Worm (Caenorhabditis elegans) whole organism, L2 larva: ENCODE data around the gene C17E7.9.

Experiments used
- Y55F3AM.14 ChIP-seq: fragments of 200-800 bp; sonication (Bioruptor generic); optimal IDR thresholded peaks from 2 replicates; lab custom pipeline; 2018; ENCODE audit warnings: mild to moderate bottlenecking, missing genetic modification characterization, missing compliant biosample characterization
- aly-2 ChIP-seq: fragments of 150-350 bp; optimal IDR thresholded peaks from 2 replicates; lab custom pipeline; 2014; ENCODE audit warnings: missing biosample characterization, missing genetic modification characterization
- ama-1 ChIP-seq: fragments of 150-350 bp; optimal IDR thresholded peaks from 2 replicates; lab custom pipeline; 2018; ENCODE audit warnings: inconsistent platforms
- crh-2 ChIP-seq: sonication (generic microtip); optimal IDR thresholded peaks from 2 replicates; lab custom pipeline; 2017; ENCODE audit warnings: missing biosample characterization, missing genetic modification characterization
- elt-1 ChIP-seq: fragments of 150-350 bp; optimal IDR thresholded peaks from 2 replicates; lab custom pipeline; 2014; ENCODE audit warnings: missing biosample characterization, missing genetic modification characterization
- fos-1 ChIP-seq: fragments of 150-350 bp; optimal IDR thresholded peaks from 2 replicates; lab custom pipeline; 2014; ENCODE audit warnings: missing biosample characterization, missing genetic modification characterization
- lin-39 ChIP-seq: fragments of 150-350 bp; optimal IDR thresholded peaks from 2 replicates; lab custom pipeline; 2014; ENCODE audit warnings: missing biosample characterization, missing genetic modification reagents, missing genetic modification characterization
- nhr-10 ChIP-seq: sonication (generic microtip); optimal IDR thresholded peaks from 2 replicates; lab custom pipeline; 2017; ENCODE audit warnings: missing biosample characterization, missing genetic modification characterization
- nhr-11 ChIP-seq: fragments of 150-350 bp; optimal IDR thresholded peaks from 2 replicates; lab custom pipeline; 2014; ENCODE audit warnings: missing biosample characterization, missing genetic modification characterization
- nhr-25 ChIP-seq: fragments of 150-350 bp; sonication (generic microtip); optimal IDR thresholded peaks from 3 replicates; lab custom pipeline; 2014; ENCODE audit warnings: missing biosample characterization, missing genetic modification characterization
- zag-1 ChIP-seq: fragments of 150-350 bp; optimal IDR thresholded peaks from 2 replicates; lab custom pipeline; 2014; ENCODE audit warnings: missing biosample characterization, missing genetic modification characterization
- ztf-1 ChIP-seq: fragments of 200-800 bp; sonication (Bioruptor generic); conservative IDR thresholded peaks from 2 replicates; pipeline ENCODE4 v1.3.6; 2022; ENCODE audit warnings: missing genetic modification characterization, missing compliant biosample characterization

DNA sequence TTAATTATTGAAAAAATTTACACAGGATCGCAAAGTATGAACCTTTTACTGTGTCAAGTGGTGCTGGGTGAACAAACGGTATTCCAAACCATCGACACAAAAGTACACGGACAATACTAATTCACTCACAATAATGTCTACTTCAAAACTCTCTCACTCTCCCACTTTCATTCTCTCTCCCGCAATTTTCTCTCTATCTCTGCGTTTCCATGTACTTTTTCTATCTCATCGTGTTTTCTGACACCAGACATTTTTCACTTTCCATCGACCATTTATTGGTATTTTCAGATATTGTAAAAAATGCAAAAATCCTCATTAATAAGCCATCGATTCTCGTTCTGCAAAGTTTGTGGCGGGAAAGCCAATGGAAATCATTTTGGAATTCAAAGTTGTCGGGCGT lies 15.2 kb upstream of the C17E7.9 start, which contains the start of gene nhr-156:
- TF ChIP-seq Y55F3AM.14: no peak
- no peak for TF ChIP-seq nhr-25 (tag; lab: Kevin White, UChicago)
- TF ChIP-seq aly-2: no peak
- TF ChIP-seq zag-1: no peak
- TF ChIP-seq elt-1: no peak
- no peak for TF ChIP-seq ama-1
- TF ChIP-seq nhr-11: no peak
- no peak for TF ChIP-seq fos-1 (tag; lab: Kevin White, UChicago)
- TF ChIP-seq crh-2: no peak
- no peak for TF ChIP-seq ztf-1
- no peak for TF ChIP-seq lin-39 (tag; lab: Kevin White, UChicago)
- no peak for TF ChIP-seq nhr-10 (tag; lab: Kevin White, UChicago)
